Worm (Caenorhabditis elegans) whole organism, late embryonic: Measurements from ENCODE around the gene sec-20.

Experiments
- ama-1 ChIP-seq: fragments of 150-350 bp; optimal IDR thresholded peaks from 2 replicates; lab custom pipeline; 2014
- elt-4 ChIP-seq: sonication (generic microtip); optimal IDR thresholded peaks from 2 replicates; lab custom pipeline; 2016; ENCODE audit warnings: missing genetic modification characterization, missing compliant biosample characterization
- hlh-30 ChIP-seq: sonication (generic microtip); optimal IDR thresholded peaks from 2 replicates; lab custom pipeline; 2017; ENCODE audit warnings: antibody characterized with exemption, missing genetic modification characterization, missing compliant biosample characterization; ENCODE audit not compliant: insufficient read depth
- pqm-1 ChIP-seq: sonication (generic microtip); optimal IDR thresholded peaks from 2 replicates; lab custom pipeline; 2016; ENCODE audit warnings: missing genetic modification characterization, missing compliant biosample characterization

DNA sequence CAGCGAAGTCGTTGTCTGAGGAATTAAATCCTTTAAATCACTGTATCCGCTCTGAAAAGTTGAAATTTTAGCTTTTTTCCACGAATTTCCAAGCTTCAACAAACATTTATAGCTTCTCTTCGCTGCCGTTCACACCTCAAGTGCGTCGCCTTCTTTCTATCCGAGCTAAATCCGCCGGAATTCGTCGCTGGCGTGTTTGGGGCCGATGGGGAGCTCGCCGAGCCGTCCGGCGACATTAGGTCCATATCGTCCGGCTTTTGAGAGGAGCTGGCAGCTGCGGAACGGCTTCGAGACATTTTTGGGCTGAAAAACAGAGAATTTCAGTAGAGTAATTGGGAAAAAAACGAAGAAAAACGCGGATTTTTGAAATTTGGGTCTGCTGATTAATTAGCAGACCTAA is 4.1 kb upstream of the sec-20 start, which contains the start of gene mxl-2:
- no peak for TF ChIP-seq ama-1 (lab: Kevin White, UChicago)
- no peak for TF ChIP-seq elt-4 (tag; lab: Kevin White, UChicago)
- TF ChIP-seq hlh-30 (tag; lab: Kevin White, UChicago), result no peak
- TF ChIP-seq pqm-1 (tag; lab: Kevin White, UChicago), result no peak
